Fruit fly (Drosophila melanogaster) whole organism, wandering third instar larva: ENCODE measurements around the gene CG3819.
A peak's percentile ranks its signal among the peaks of the same experiment; 100 is the strongest.

Experiments used
- HLH106 ChIP-seq: fragments of 200-800 bp; optimal IDR thresholded peaks from 3 replicates; lab custom pipeline; 2019; ENCODE audit warnings: missing biosample characterization, mild to moderate bottlenecking, missing genetic modification characterization, moderate library complexity
- fru ChIP-seq: fragments of 200-800 bp; sonication (Bioruptor generic); optimal IDR thresholded peaks from 3 replicates; lab custom pipeline; 2016; ENCODE audit warnings: missing biosample characterization, mild to moderate bottlenecking, missing genetic modification characterization

DNA sequence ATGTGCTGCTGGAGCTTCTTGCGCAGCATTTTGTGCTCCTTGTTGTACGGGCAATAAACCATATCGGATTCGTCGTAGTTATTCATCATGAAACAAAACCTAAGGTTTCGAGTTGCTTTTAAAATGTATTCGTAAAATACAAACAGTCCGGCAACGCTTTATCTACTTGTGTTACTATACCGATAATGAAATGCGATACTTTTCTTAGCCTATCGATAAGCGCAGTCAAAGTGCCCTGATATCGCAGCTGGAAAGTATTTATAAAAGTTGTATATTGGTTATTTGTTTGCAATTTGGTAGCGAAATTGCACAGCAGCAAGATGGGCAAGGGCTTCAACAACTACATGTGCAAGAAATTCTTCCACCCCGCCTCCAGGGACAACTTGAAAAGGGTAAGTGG lies 20.5 kb downstream of the CG3819 start, which contains the start of the genes arx and CG6843:
- TF ChIP-seq HLH106 (tag; lab: Kevin White, UChicago) (no peak), fru (GFP tag; lab: Kevin White, UChicago) (peak; percentile 35)
